Worm (Caenorhabditis elegans) whole organism, young adult: ENCODE results near the gene mat-2.

Experiments
- ceh-79 ChIP-seq: sonication (generic microtip); optimal IDR thresholded peaks from 2 replicates; lab custom pipeline; 2017; ENCODE audit warnings: mild to moderate bottlenecking, missing genetic modification characterization, missing compliant biosample characterization
- nhr-179 ChIP-seq: sonication (generic microtip); optimal IDR thresholded peaks from 2 replicates; lab custom pipeline; 2016; ENCODE audit warnings: mild to moderate bottlenecking, missing genetic modification characterization, missing compliant biosample characterization
- pha-4 ChIP-seq: fragments of 150-350 bp; sonication (generic microtip); optimal IDR thresholded peaks from 2 replicates; lab custom pipeline; 2014; ENCODE audit warnings: missing biosample characterization, missing genetic modification reagents, missing genetic modification characterization
- snpc-3.4 ChIP-seq: sonication (generic microtip); optimal IDR thresholded peaks from 2 replicates; lab custom pipeline; 2017; ENCODE audit warnings: missing genetic modification characterization, mild to moderate bottlenecking, missing compliant biosample characterization, antibody characterized with exemption, moderate library complexity, missing genotype, missing genetic modification reagents

DNA sequence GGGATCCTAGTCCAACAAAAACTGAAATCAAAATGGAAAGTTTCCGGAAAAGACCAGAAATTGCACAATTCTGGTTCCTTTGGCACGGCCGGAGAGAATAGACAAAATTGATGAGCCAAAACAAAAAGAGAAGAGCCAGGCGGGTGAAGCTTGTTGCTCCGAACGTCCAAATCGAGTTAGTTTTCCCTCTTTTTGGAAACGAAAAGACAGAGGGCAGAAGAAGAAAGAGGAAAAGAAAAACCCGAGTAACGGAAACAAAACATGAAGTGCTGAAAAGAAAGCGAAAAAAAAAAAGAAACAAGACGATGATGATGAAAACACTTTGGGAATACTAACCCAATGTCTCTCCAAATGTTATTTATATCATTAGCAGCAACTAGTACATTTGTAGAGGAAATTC, 20.9 kb upstream of the mat-2 start:
- TF ChIP-seq ceh-79 (tag; lab: Kevin White, UChicago) (no peak), pha-4 (tag; lab: Kevin White, UChicago) (no peak), nhr-179 (no peak), snpc-3.4 (tag; lab: Kevin White, UChicago) (no peak)
